Fruit fly (Drosophila melanogaster) whole organism, embryonic: ENCODE data around the gene Hr4.

Source experiments
- Atf-2 ChIP-seq: fragments of 200-800 bp; sonication (Bioruptor generic); optimal IDR thresholded peaks from 2 replicates; lab custom pipeline; 2016; ENCODE audit warnings: missing biosample characterization, missing genetic modification characterization
- BtbVII ChIP-seq: fragments of 200-800 bp; sonication (Bioruptor generic); optimal IDR thresholded peaks from 3 replicates; lab custom pipeline; 2017; ENCODE audit warnings: missing biosample characterization, mild to moderate bottlenecking, missing genetic modification characterization
- CG14860 ChIP-seq: fragments of 200-800 bp; sonication (Bioruptor generic); IDR thresholded peaks from 3 replicates; pipeline ENCODE4 v1.3.6; 2022; ENCODE audit warnings: missing biosample characterization, missing genetic modification characterization; ENCODE audit not compliant: partially characterized antibody
- CG1529 ChIP-seq: fragments of 200-800 bp; sonication (Bioruptor generic); optimal IDR thresholded peaks from 3 replicates; lab custom pipeline; 2018; ENCODE audit warnings: missing biosample characterization, missing genetic modification characterization
- CG18262 ChIP-seq: fragments of 200-800 bp; optimal IDR thresholded peaks from 3 replicates; lab custom pipeline; 2019; ENCODE audit warnings: missing biosample characterization, mild to moderate bottlenecking, missing genetic modification characterization, moderate library complexity
- CG18476 ChIP-seq: fragments of 200-800 bp; sonication (Bioruptor generic); optimal IDR thresholded peaks from 2 replicates; lab custom pipeline; 2016; ENCODE audit warnings: missing biosample characterization, mild to moderate bottlenecking, missing genetic modification characterization
- CG34224 ChIP-seq: fragments of 200-800 bp; sonication (Bioruptor generic); IDR thresholded peaks from 3 replicates; pipeline ENCODE4 v1.3.6; 2022; ENCODE audit warnings: missing biosample characterization, missing genetic modification characterization; ENCODE audit not compliant: partially characterized antibody
- CG3838 ChIP-seq: fragments of 200-800 bp; sonication (Bioruptor generic); optimal IDR thresholded peaks from 3 replicates; lab custom pipeline; 2016; ENCODE audit warnings: missing biosample characterization, missing genetic modification characterization
- CG4282 ChIP-seq: fragments of 200-800 bp; sonication (Bioruptor generic); optimal IDR thresholded peaks from 2 replicates; lab custom pipeline; 2016; ENCODE audit warnings: missing biosample characterization, missing genetic modification characterization
- CG5245 ChIP-seq: fragments of 200-800 bp; sonication (Bioruptor generic); optimal IDR thresholded peaks from 3 replicates; lab custom pipeline; 2016; ENCODE audit warnings: missing biosample characterization, missing genetic modification characterization
- CG6689 ChIP-seq: fragments of 200-800 bp; sonication (Bioruptor generic); IDR thresholded peaks from 2 replicates; pipeline ENCODE4 v1.3.6; 2022; ENCODE audit warnings: missing biosample characterization, missing genetic modification characterization
- CG7786 ChIP-seq: fragments of 200-800 bp; sonication (Bioruptor generic); optimal IDR thresholded peaks from 2 replicates; lab custom pipeline; 2016; ENCODE audit warnings: missing biosample characterization, missing genetic modification characterization
- CG8388 ChIP-seq: fragments of 200-800 bp; sonication (Bioruptor generic); optimal IDR thresholded peaks from 2 replicates; lab custom pipeline; 2019; ENCODE audit warnings: missing biosample characterization, mild to moderate bottlenecking, missing genetic modification characterization, moderate library complexity
- CG8765 ChIP-seq: fragments of 200-800 bp; sonication (Bioruptor generic); IDR thresholded peaks from 2 replicates; pipeline ENCODE4 v1.3.6; 2022; ENCODE audit warnings: missing biosample characterization, missing genetic modification characterization
- CHES-1-like ChIP-seq: fragments of 200-800 bp; sonication (Bioruptor generic); optimal IDR thresholded peaks from 2 replicates; lab custom pipeline; 2016; ENCODE audit warnings: missing biosample characterization, missing genetic modification characterization
- CkIIα-i1 ChIP-seq: fragments of 200-800 bp; sonication (Bioruptor generic); IDR thresholded peaks from 2 replicates; pipeline ENCODE4 v1.3.6; 2022; ENCODE audit warnings: missing biosample characterization, missing genetic modification characterization
- E2f2 ChIP-seq: fragments of 200-800 bp; sonication (Bioruptor generic); IDR thresholded peaks from 2 replicates; pipeline ENCODE4 v1.3.6; 2022; ENCODE audit warnings: missing biosample characterization, missing genetic modification characterization
- H15 ChIP-seq: fragments of 200-800 bp; sonication (Bioruptor generic); IDR thresholded peaks from 3 replicates; pipeline ENCODE4 v1.3.6; 2022; ENCODE audit warnings: missing biosample characterization, missing genetic modification characterization
- HLH3B ChIP-seq: fragments of 200-800 bp; sonication (Bioruptor generic); IDR thresholded peaks from 2 replicates; pipeline ENCODE4 v1.3.6; 2022; ENCODE audit warnings: missing biosample characterization, missing genetic modification characterization
- Hey ChIP-seq: fragments of 200-800 bp; sonication (Bioruptor generic); optimal IDR thresholded peaks from 3 replicates; lab custom pipeline; 2018; ENCODE audit warnings: missing biosample characterization, mild to moderate bottlenecking, missing genetic modification characterization
- HmgZ ChIP-seq: fragments of 200-800 bp; sonication (Bioruptor generic); optimal IDR thresholded peaks from 2 replicates; lab custom pipeline; 2018; ENCODE audit warnings: missing biosample characterization, mild to moderate bottlenecking, missing genetic modification characterization
- Myb ChIP-seq: fragments of 200-800 bp; sonication (Bioruptor generic); optimal IDR thresholded peaks from 2 replicates; lab custom pipeline; 2016; ENCODE audit warnings: missing biosample characterization, missing genetic modification characterization
- NC2α ChIP-seq: fragments of 200-800 bp; sonication (Bioruptor generic); optimal IDR thresholded peaks from 2 replicates; lab custom pipeline; 2016; ENCODE audit warnings: missing biosample characterization, missing genetic modification characterization
- NC2β ChIP-seq: fragments of 200-800 bp; sonication (Bioruptor generic); optimal IDR thresholded peaks from 2 replicates; lab custom pipeline; 2016; ENCODE audit warnings: missing biosample characterization, missing genetic modification characterization
- Rx ChIP-seq: fragments of 200-800 bp; sonication (Bioruptor generic); IDR thresholded peaks from 2 replicates; pipeline ENCODE4 v1.3.6; 2022; ENCODE audit warnings: missing biosample characterization, missing genetic modification characterization
- Xrp1 ChIP-seq: fragments of 200-800 bp; sonication (Bioruptor generic); IDR thresholded peaks from 2 replicates; pipeline ENCODE4 v1.3.6; 2022; ENCODE audit warnings: missing biosample characterization, missing genetic modification characterization
- ab ChIP-seq: fragments of 200-800 bp; sonication (Bioruptor generic); optimal IDR thresholded peaks from 2 replicates; lab custom pipeline; 2016; ENCODE audit warnings: missing biosample characterization, missing genetic modification characterization
- al ChIP-seq: fragments of 200-800 bp; sonication (Bioruptor generic); IDR thresholded peaks from 2 replicates; pipeline ENCODE4 v1.3.6; 2022; ENCODE audit warnings: missing biosample characterization, missing genetic modification characterization
- amos ChIP-seq: fragments of 200-800 bp; sonication (Bioruptor generic); IDR thresholded peaks from 2 replicates; pipeline ENCODE4 v1.3.6; 2022; ENCODE audit warnings: missing biosample characterization, missing genetic modification characterization; ENCODE audit not compliant: partially characterized antibody
- ap ChIP-seq: fragments of 200-800 bp; sonication (Bioruptor generic); IDR thresholded peaks from 2 replicates; pipeline ENCODE4 v1.3.6; 2022; ENCODE audit warnings: missing biosample characterization, missing genetic modification characterization
- chn ChIP-seq: fragments of 200-800 bp; sonication (Bioruptor generic); optimal IDR thresholded peaks from 2 replicates; lab custom pipeline; 2016; ENCODE audit warnings: missing biosample characterization, missing genetic modification characterization
- fd64A ChIP-seq: fragments of 200-800 bp; sonication (Bioruptor generic); optimal IDR thresholded peaks from 3 replicates; lab custom pipeline; 2018; ENCODE audit warnings: missing biosample characterization, mild to moderate bottlenecking, missing genetic modification characterization
- gem ChIP-seq: fragments of 200-800 bp; sonication (Bioruptor generic); optimal IDR thresholded peaks from 2 replicates; lab custom pipeline; 2019; ENCODE audit warnings: missing biosample characterization, mild to moderate bottlenecking, missing genetic modification characterization, moderate library complexity
- hbn ChIP-seq: fragments of 200-800 bp; sonication (Bioruptor generic); IDR thresholded peaks from 2 replicates; pipeline ENCODE4 v1.3.6; 2022; ENCODE audit warnings: missing biosample characterization, missing genetic modification characterization; ENCODE audit not compliant: partially characterized antibody
- inv ChIP-seq: fragments of 200-800 bp; sonication (Bioruptor generic); IDR thresholded peaks from 2 replicates; pipeline ENCODE4 v1.3.6; 2022; ENCODE audit warnings: missing biosample characterization, missing genetic modification characterization; ENCODE audit not compliant: partially characterized antibody
- kay ChIP-seq: fragments of 200-800 bp; sonication (Bioruptor generic); optimal IDR thresholded peaks from 2 replicates; lab custom pipeline; 2016; ENCODE audit warnings: missing biosample characterization, missing genetic modification characterization
- lola ChIP-seq, 3 experiments: fragments of >200 bp in 2 of 3; fragments of 200-800 bp in 1 of 3; sonication (Bioruptor generic) in 1 of 3; optimal IDR thresholded peaks; 2 replicates each; lab custom pipeline; 2017 to 2019; ENCODE audit warnings: missing biosample characterization in 3 of 3, missing genetic modification characterization in 3 of 3, mild to moderate bottlenecking in 1 of 3, moderate library complexity in 1 of 3
- mam ChIP-seq: fragments of 200-800 bp; sonication (Bioruptor generic); optimal IDR thresholded peaks from 3 replicates; lab custom pipeline; 2016; ENCODE audit warnings: missing biosample characterization, missing genetic modification characterization
- peb ChIP-seq: fragments of 200-800 bp; sonication (Bioruptor generic); IDR thresholded peaks from 2 replicates; pipeline ENCODE4 v1.3.6; 2022; ENCODE audit warnings: missing biosample characterization, missing genetic modification characterization
- pfk ChIP-seq: fragments of 200-800 bp; sonication (Bioruptor generic); optimal IDR thresholded peaks from 2 replicates; lab custom pipeline; 2018; ENCODE audit warnings: missing biosample characterization, mild to moderate bottlenecking, missing genetic modification characterization, moderate library complexity
- pros ChIP-seq: fragments of 200-800 bp; sonication (Bioruptor generic); optimal IDR thresholded peaks from 3 replicates; lab custom pipeline; 2019; ENCODE audit warnings: missing biosample characterization, mild to moderate bottlenecking, missing genetic modification characterization, moderate library complexity
- sc ChIP-seq, 3 experiments: fragments of >200 bp in 2 of 3; fragments of 200-800 bp in 1 of 3; sonication (Bioruptor generic) in 1 of 3; optimal IDR thresholded peaks; 2 replicates in 2 of 3; 3 replicates in 1 of 3; lab custom pipeline; 2017; ENCODE audit warnings: mild to moderate bottlenecking in 1 of 3, missing biosample characterization in 1 of 3, missing genetic modification characterization in 1 of 3, missing genetic modification reagents in 1 of 3
- sd ChIP-seq: fragments of 200-800 bp; sonication (Bioruptor generic); optimal IDR thresholded peaks from 3 replicates; lab custom pipeline; 2018; ENCODE audit warnings: missing biosample characterization, mild to moderate bottlenecking, missing genetic modification characterization, moderate library complexity
- sima ChIP-seq: fragments of 200-800 bp; sonication (Bioruptor generic); optimal IDR thresholded peaks from 2 replicates; lab custom pipeline; 2016; ENCODE audit warnings: missing biosample characterization, missing genetic modification characterization
- sob ChIP-seq: fragments of 200-800 bp; sonication (Bioruptor generic); IDR thresholded peaks from 2 replicates; pipeline ENCODE4 v1.3.6; 2022; ENCODE audit warnings: missing biosample characterization, missing genetic modification characterization
- sr ChIP-seq: fragments of 200-800 bp; sonication (Bioruptor generic); IDR thresholded peaks from 3 replicates; pipeline ENCODE4 v1.3.6; 2022; ENCODE audit warnings: missing biosample characterization, missing genetic modification characterization
- tx ChIP-seq: fragments of 200-800 bp; sonication (Bioruptor generic); optimal IDR thresholded peaks from 2 replicates; lab custom pipeline; 2016; ENCODE audit warnings: missing biosample characterization, missing genetic modification characterization
- usp ChIP-seq: fragments of >200 bp; optimal IDR thresholded peaks from 2 replicates; lab custom pipeline; 2017; ENCODE audit warnings: missing biosample characterization, missing genetic modification characterization
- zf30C ChIP-seq: fragments of 200-800 bp; sonication (Bioruptor generic); optimal IDR thresholded peaks from 3 replicates; lab custom pipeline; 2018; ENCODE audit warnings: missing biosample characterization, mild to moderate bottlenecking, missing genetic modification characterization

The Hr4 gene

DNA sequence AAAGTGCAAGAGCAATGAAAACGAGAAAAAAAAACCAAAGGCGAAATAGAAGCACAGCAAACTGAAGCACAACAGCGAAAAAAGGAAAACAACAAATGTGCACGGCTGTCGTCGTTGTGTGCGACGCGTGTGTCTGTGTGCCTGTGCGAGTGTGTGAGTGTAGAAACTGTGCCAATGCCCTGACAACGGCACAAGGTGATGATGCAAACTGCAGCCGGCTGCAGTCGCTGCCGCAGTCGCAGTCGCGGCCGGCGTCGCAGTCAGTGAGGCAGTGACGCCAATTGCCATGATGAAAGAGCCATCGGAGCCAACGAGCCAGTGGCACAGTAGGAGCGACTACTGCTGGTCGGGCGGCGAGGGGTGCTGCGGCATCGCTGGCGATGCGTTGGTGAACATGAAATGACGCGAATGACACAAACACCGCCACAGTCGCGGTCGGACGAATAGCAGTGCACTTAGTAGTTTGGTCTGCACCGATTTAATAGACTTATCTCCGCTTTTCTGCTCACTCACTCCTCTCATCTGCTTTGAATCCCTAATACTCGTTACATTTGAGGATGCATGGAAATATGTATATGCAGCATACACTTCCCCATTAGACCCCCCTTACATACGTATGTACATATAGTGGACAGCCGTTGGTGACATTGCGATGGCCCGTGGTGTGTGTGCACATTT, 27.0 kb downstream of the Hr4 start (continued):
- TF ChIP-seq Rx (GFP tag; lab: Robert Waterston, UW) (peak; percentile 52), HLH3B (GFP tag; lab: Robert Waterston, UW) (peak; percentile 61; the same call in 1 of the 2 replicates), Hey (no peak), CG14860 (no peak), sr (GFP tag; lab: Robert Waterston, UW) (0 out of 3 replicates have a peak, but pooled peaks have one; percentile 15), CG6689 (GFP tag; lab: Robert Waterston, UW) (peak; percentile 78), kay (GFP tag; lab: Kevin White, UChicago) (peak; percentile 41), H15 (GFP tag; lab: Robert Waterston, UW) (peak; percentile 22; the same call in 1 of the 3 replicates), zf30C (GFP tag; lab: Kevin White, UChicago) (no peak), E2f2 (GFP tag; lab: Robert Waterston, UW) (peak; percentile 32; the same call in 1 of the 2 replicates), fd64A (peak; percentile 75), CG8388 (GFP tag; lab: Kevin White, UChicago) (peak; percentile 68), Atf-2 (peak; percentile 47), Myb (GFP tag; lab: Kevin White, UChicago) (no peak), ab (GFP tag; lab: Kevin White, UChicago) (no peak), NC2β (no peak), ap (peak; percentile 34; the same call in 1 of the 2 replicates), hbn (GFP tag; lab: Robert Waterston, UW) (no peak), Xrp1 (peak; percentile 74), tx (GFP tag; lab: Kevin White, UChicago) (no peak), CG5245 (GFP tag; lab: Kevin White, UChicago) (no peak), BtbVII (GFP tag; lab: Kevin White, UChicago) (no peak), sc (optimal IDR thresholded peaks at IDR 0.05; lab: Kevin White, UChicago) (no peak), sc (GFP tag; optimal IDR thresholded peaks at IDR 0.05; lab: Kevin White, UChicago) (peak; percentile 32), CkIIα-i1 (GFP tag; lab: Robert Waterston, UW) (no peak), CG8765 (GFP tag; lab: Robert Waterston, UW) (no peak), chn (peak; percentile 22), pfk (GFP tag; lab: Kevin White, UChicago) (no peak), CG18476 (GFP tag; lab: Kevin White, UChicago) (no peak), CG4282 (GFP tag; lab: Kevin White, UChicago) (no peak), lola (GFP tag; optimal IDR thresholded peaks at IDR 0.05; lab: Kevin White, UChicago) (peak in 1 of 3 experiments; percentile 36), CG7786 (GFP tag; lab: Kevin White, UChicago) (no peak), CG3838 (GFP tag; lab: Kevin White, UChicago) (no peak), amos (GFP tag; lab: Robert Waterston, UW) (no peak), peb (GFP tag; lab: Robert Waterston, UW) (0 out of 2 replicates have a peak, but pooled peaks have one; percentile 16), pros (GFP tag; lab: Kevin White, UChicago) (peak; percentile 18), inv (GFP tag; lab: Robert Waterston, UW) (no peak), al (GFP tag; lab: Robert Waterston, UW) (no peak), CG18262 (tag; lab: Kevin White, UChicago) (peak; percentile 71), sima (no peak), NC2α (GFP tag; lab: Kevin White, UChicago) (no peak), CHES-1-like (GFP tag; lab: Kevin White, UChicago) (no peak), sd (tag; lab: Kevin White, UChicago) (peak; percentile 18), CG1529 (GFP tag; lab: Kevin White, UChicago) (peak; percentile 73), HmgZ (tag; lab: Kevin White, UChicago) (peak; percentile 5), sob (GFP tag; lab: Robert Waterston, UW) (no peak), mam (GFP tag; lab: Kevin White, UChicago) (no peak), CG34224 (GFP tag; lab: Robert Waterston, UW) (no peak), gem (tag; lab: Kevin White, UChicago) (peak; percentile 62), usp (GFP tag; lab: Kevin White, UChicago) (no peak)
